Worm (Caenorhabditis elegans) whole organism, mixed stage, embryonic: ENCODE results near the gene F45E10.2.

Experiments used
- ceh-39 ChIP-seq: fragments of 150-350 bp; optimal IDR thresholded peaks from 2 replicates; lab custom pipeline; 2014; ENCODE audit warnings: missing biosample characterization, missing genetic modification characterization
- lsy-2 ChIP-seq: fragments of 150-350 bp; optimal IDR thresholded peaks from 2 replicates; lab custom pipeline; 2014; ENCODE audit warnings: missing biosample characterization, missing genetic modification characterization
- mls-2 ChIP-seq: sonication (generic microtip); optimal IDR thresholded peaks from 2 replicates; lab custom pipeline; 2016; ENCODE audit warnings: mild to moderate bottlenecking, missing genetic modification characterization, moderate library complexity, missing compliant biosample characterization
- pha-4 ChIP-seq: fragments of 150-350 bp; optimal IDR thresholded peaks from 2 replicates; lab custom pipeline; 2018; ENCODE audit warnings: missing biosample characterization, missing genetic modification reagents, missing genetic modification characterization
- snpc-4 ChIP-seq: fragments of 150-350 bp; optimal IDR thresholded peaks from 2 replicates; lab custom pipeline; 2014; ENCODE audit warnings: missing biosample characterization, missing genetic modification characterization

- TF ChIP-seq pha-4 (no peak), ceh-39 (tag; lab: Kevin White, UChicago) (no peak), snpc-4 (no peak), mls-2 (tag; lab: Kevin White, UChicago) (no peak), lsy-2 (no peak)
Measured at ce11 chrII:11016835-11016883, 38.5 kb downstream of the F45E10.2 start, which contains the start of gene ram-2.
